Fruit fly (Drosophila melanogaster): ENCODE data around the gene RpS21.

Gene RpS21

dm6 chr2L:2861140-2861884, 5.4 kb downstream of the RpS21 start (continued):
- peak; percentile 25 for TF ChIP-seq unpg (GFP tag; optimal IDR thresholded peaks at IDR 0.05)
- no peak for TF ChIP-seq CG8281 (tag; optimal IDR thresholded peaks at IDR 0.05)
- TF ChIP-seq Hr78 (GFP tag; optimal IDR thresholded peaks at IDR 0.05): no peak
- TF ChIP-seq ro (GFP tag; IDR thresholded peaks at IDR 0.05): no peak
- TF ChIP-seq Eip74EF (GFP tag; optimal IDR thresholded peaks at IDR 0.05): no peak
- TF ChIP-seq corto (GFP tag; optimal IDR thresholded peaks at IDR 0.05): no peak
- no peak for TF ChIP-seq CG15269 (tag; optimal IDR thresholded peaks at IDR 0.05)
- TF ChIP-seq CG1603 (tag; optimal IDR thresholded peaks at IDR 0.05): no peak
- no peak for TF ChIP-seq CG12391 (tag; optimal IDR thresholded peaks at IDR 0.05)
- no peak for TF ChIP-seq CG31388 (GFP tag; optimal IDR thresholded peaks at IDR 0.05)
- no peak for TF ChIP-seq Neu2 (GFP tag; optimal IDR thresholded peaks at IDR 0.05; ENCODE audit: borderline replicate concordance)
- no peak for TF ChIP-seq CG14860 (GFP tag; IDR thresholded peaks at IDR 0.05; ENCODE audit: partially characterized antibody)
- no peak for TF ChIP-seq CG9609 (GFP tag; optimal IDR thresholded peaks at IDR 0.05)
- no peak for TF ChIP-seq CG1792 (GFP tag; optimal IDR thresholded peaks at IDR 0.05)
- TF ChIP-seq CG4707 (GFP tag; optimal IDR thresholded peaks at IDR 0.05): peak; percentile 43
- no peak for TF ChIP-seq HLH3B (GFP tag; IDR thresholded peaks at IDR 0.05)
- TF ChIP-seq pho (GFP tag; optimal IDR thresholded peaks at IDR 0.05): no peak
- TF ChIP-seq Myb (GFP tag; optimal IDR thresholded peaks at IDR 0.05): no peak
- TF ChIP-seq Hr3 (GFP tag; optimal IDR thresholded peaks at IDR 0.05): no peak
- TF ChIP-seq br (optimal IDR thresholded peaks at IDR 0.05): no peak
- TF ChIP-seq CG9727 (GFP tag; optimal IDR thresholded peaks at IDR 0.05): no peak
- no peak for TF ChIP-seq Camta (GFP tag; optimal IDR thresholded peaks at IDR 0.05)
- TF ChIP-seq eve (GFP tag; optimal IDR thresholded peaks at IDR 0.05): no peak
- no peak for TF ChIP-seq CG4820 (GFP tag; optimal IDR thresholded peaks at IDR 0.05)
- peak; percentile 52 for TF ChIP-seq mirr (GFP tag; optimal IDR thresholded peaks at IDR 0.05)
- TF ChIP-seq Rx (GFP tag; IDR thresholded peaks at IDR 0.05): no peak
- peak; percentile 15 for TF ChIP-seq sd (tag; optimal IDR thresholded peaks at IDR 0.05)
- peak; percentile 7 for TF ChIP-seq Blimp-1 (GFP tag; optimal IDR thresholded peaks at IDR 0.05)
- peak; percentile 46 for TF ChIP-seq CG7745 (tag; optimal IDR thresholded peaks at IDR 0.05)
- no peak for TF ChIP-seq Mes4 (GFP tag; optimal IDR thresholded peaks at IDR 0.05)
- no peak; the same call in 2 of the 3 replicates for TF ChIP-seq tgo (GFP tag; IDR thresholded peaks at IDR 0.05)
- peak; percentile 23 for TF ChIP-seq Hmr (GFP tag; optimal IDR thresholded peaks at IDR 0.05)
- TF ChIP-seq CG13296 (GFP tag; optimal IDR thresholded peaks at IDR 0.05): peak; percentile 35
- TF ChIP-seq wdn (GFP tag; IDR thresholded peaks at IDR 0.05): no peak
- no peak for TF ChIP-seq CG14710 (tag; optimal IDR thresholded peaks at IDR 0.05)
- no peak for TF ChIP-seq GATAe (GFP tag; conservative IDR thresholded peaks at IDR 0.05)
- no peak for TF ChIP-seq CG15514 (GFP tag; optimal IDR thresholded peaks at IDR 0.05)
- TF ChIP-seq CG16813 (GFP tag; IDR thresholded peaks at IDR 0.05; ENCODE audit: partially characterized antibody): no peak
- no peak for TF ChIP-seq CG30431 (GFP tag; optimal IDR thresholded peaks at IDR 0.05)
- no peak for TF ChIP-seq CG9932 (GFP tag; IDR thresholded peaks at IDR 0.05)
- TF ChIP-seq lbe (GFP tag; optimal IDR thresholded peaks at IDR 0.05): no peak
- no peak for TF ChIP-seq CG8089 (GFP tag; optimal IDR thresholded peaks at IDR 0.05)

All from whole organism, embryonic.